Worm (Caenorhabditis elegans) whole organism, early embryonic: ENCODE measurements around the gene T19D12.6.

Source experiments
- F13C5.2 ChIP-seq: sonication (generic microtip); optimal IDR thresholded peaks from 2 replicates; lab custom pipeline; 2017; ENCODE audit warnings: mild to moderate bottlenecking, missing genetic modification characterization, inconsistent platforms, missing compliant biosample characterization
- ama-1 ChIP-seq: fragments of 150-350 bp; optimal IDR thresholded peaks from 2 replicates; lab custom pipeline; 2014
- sea-1 ChIP-seq: fragments of 200-800 bp; sonication (Bioruptor generic); conservative IDR thresholded peaks from 2 replicates; pipeline ENCODE4 v1.3.6; 2022; ENCODE audit warnings: missing genetic modification characterization, missing compliant biosample characterization

- TF ChIP-seq ama-1 (lab: Kevin White, UChicago) (no peak), sea-1 (GFP tag; lab: Robert Waterston, UW) (no peak), F13C5.2 (tag; lab: Kevin White, UChicago) (no peak)
Measured at ce11 chrII:6608626-6609025, 34.3 kb downstream of the T19D12.6 start.
